Fruit fly (Drosophila melanogaster): Measurements from ENCODE around the gene melt.

The melt gene

dm6 chr3L:7091331-7091904 lies 42.9 kb upstream of the melt start:
- TF ChIP-seq tj (GFP tag; optimal IDR thresholded peaks at IDR 0.05) (no peak), Mnt (GFP tag; optimal IDR thresholded peaks at IDR 0.05) (no peak), Crg-1 (GFP tag; optimal IDR thresholded peaks at IDR 0.05) (no peak), toe (GFP tag; optimal IDR thresholded peaks at IDR 0.05) (no peak), ovo (GFP tag; optimal IDR thresholded peaks at IDR 0.05) (no peak), CG7045 (GFP tag; optimal IDR thresholded peaks at IDR 0.05) (no peak), Hr96 (GFP tag; optimal IDR thresholded peaks at IDR 0.05) (no peak), CG33017 (tag; optimal IDR thresholded peaks at IDR 0.05) (no peak), Clk (GFP tag; optimal IDR thresholded peaks at IDR 0.05) (no peak), CG5204 (GFP tag; optimal IDR thresholded peaks at IDR 0.05) (no peak), CG1620 (GFP tag; optimal IDR thresholded peaks at IDR 0.05) (no peak), cnc (optimal IDR thresholded peaks at IDR 0.05) (no peak), pad (GFP tag; optimal IDR thresholded peaks at IDR 0.05) (no peak), CG14711 (tag; optimal IDR thresholded peaks at IDR 0.05) (no peak), cic (GFP tag; optimal IDR thresholded peaks at IDR 0.05) (no peak), bab1 (GFP tag; optimal IDR thresholded peaks at IDR 0.05) (no peak), kay (GFP tag; ENCODE audit: borderline replicate concordance) (no peak), CG12768 (GFP tag; optimal IDR thresholded peaks at IDR 0.05) (no peak), CG7101 (tag; optimal IDR thresholded peaks at IDR 0.05) (no peak), CG11617 (GFP tag; optimal IDR thresholded peaks at IDR 0.05) (no peak)

dm6 chr3L:7092904-7093303 lies 41.4 kb upstream of the melt start, which contains the start of gene Cpr65Ec:
Cpr65Ec (plus strand) TSS chr3L:7093204.
- no peak for TF ChIP-seq bab1 (GFP tag; optimal IDR thresholded peaks at IDR 0.05)
- no peak for TF ChIP-seq CG5204 (GFP tag; optimal IDR thresholded peaks at IDR 0.05)
- no peak for TF ChIP-seq toe (GFP tag; optimal IDR thresholded peaks at IDR 0.05)
- no peak for TF ChIP-seq Clk (GFP tag; optimal IDR thresholded peaks at IDR 0.05)

- no peak for TF ChIP-seq Clk (GFP tag; optimal IDR thresholded peaks at IDR 0.05)
- no peak for TF ChIP-seq pad (GFP tag; optimal IDR thresholded peaks at IDR 0.05)
- TF ChIP-seq kay (GFP tag; ENCODE audit: borderline replicate concordance): no peak
- no peak for TF ChIP-seq CG11617 (GFP tag; optimal IDR thresholded peaks at IDR 0.05)
- TF ChIP-seq CG7101 (tag; optimal IDR thresholded peaks at IDR 0.05): no peak
- no peak for TF ChIP-seq bab1 (GFP tag; optimal IDR thresholded peaks at IDR 0.05)
- no peak for TF ChIP-seq CG1620 (GFP tag; optimal IDR thresholded peaks at IDR 0.05)
- TF ChIP-seq Mnt (GFP tag; optimal IDR thresholded peaks at IDR 0.05): no peak
- no peak for TF ChIP-seq Hr96 (GFP tag; optimal IDR thresholded peaks at IDR 0.05)
- TF ChIP-seq CG14711 (tag; optimal IDR thresholded peaks at IDR 0.05): no peak
- no peak for TF ChIP-seq CG33017 (tag; optimal IDR thresholded peaks at IDR 0.05)
- TF ChIP-seq CG12768 (GFP tag; optimal IDR thresholded peaks at IDR 0.05): no peak
- no peak for TF ChIP-seq toe (GFP tag; optimal IDR thresholded peaks at IDR 0.05)
These were observed 40.3 kb upstream of the melt start for dm6 chr3L:7094020-7094419.

dm6 chr3L:7094548-7095072 lies 39.7 kb upstream of the melt start, which contains the start of gene form3:
form3 (plus strand) TSS chr3L:7094818.
- TF ChIP-seq Mnt (GFP tag; optimal IDR thresholded peaks at IDR 0.05) (no peak), CG12768 (GFP tag; optimal IDR thresholded peaks at IDR 0.05) (no peak)

DNA sequence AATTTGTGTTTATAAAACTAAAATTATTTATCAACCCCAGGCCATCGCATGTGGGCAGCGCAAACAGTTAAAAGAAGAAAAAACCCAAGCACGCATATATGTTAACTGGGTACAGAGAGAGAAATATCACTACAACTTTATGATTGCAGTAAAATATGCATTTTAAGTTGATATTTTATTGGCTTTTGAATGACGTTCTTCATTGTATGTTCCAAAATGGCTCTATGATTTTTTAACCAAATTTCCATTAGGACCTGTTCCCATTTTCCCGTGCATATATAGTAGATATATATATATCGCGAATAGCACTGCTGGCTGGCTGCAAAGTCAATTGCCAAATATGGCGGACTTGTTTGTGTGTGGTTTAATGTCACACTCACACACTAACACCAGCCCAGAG lies 37.8 kb upstream of the melt start:
- no peak for TF ChIP-seq bab1 (GFP tag; optimal IDR thresholded peaks at IDR 0.05)
- TF ChIP-seq kay (GFP tag; ENCODE audit: borderline replicate concordance): peak; percentile 18
- TF ChIP-seq CG14711 (tag; optimal IDR thresholded peaks at IDR 0.05): no peak
- no peak for TF ChIP-seq Hr96 (GFP tag; optimal IDR thresholded peaks at IDR 0.05)

dm6 chr3L:7103941-7104340 lies 30.4 kb upstream of the melt start:
- no peak for TF ChIP-seq CG11617 (GFP tag; optimal IDR thresholded peaks at IDR 0.05)
- no peak for TF ChIP-seq CG5204 (GFP tag; optimal IDR thresholded peaks at IDR 0.05)
- no peak for TF ChIP-seq Hr96 (GFP tag; optimal IDR thresholded peaks at IDR 0.05)
- TF ChIP-seq tj (GFP tag; optimal IDR thresholded peaks at IDR 0.05): no peak
- TF ChIP-seq CG14711 (tag; optimal IDR thresholded peaks at IDR 0.05): no peak
- TF ChIP-seq cic (GFP tag; optimal IDR thresholded peaks at IDR 0.05): no peak
- TF ChIP-seq cnc (optimal IDR thresholded peaks at IDR 0.05): no peak
- TF ChIP-seq ovo (GFP tag; optimal IDR thresholded peaks at IDR 0.05): no peak
- no peak for TF ChIP-seq Crg-1 (GFP tag; optimal IDR thresholded peaks at IDR 0.05)
- TF ChIP-seq toe (GFP tag; optimal IDR thresholded peaks at IDR 0.05): no peak
- no peak for TF ChIP-seq CG7101 (tag; optimal IDR thresholded peaks at IDR 0.05)
- TF ChIP-seq CG33017 (tag; optimal IDR thresholded peaks at IDR 0.05): no peak
- no peak for TF ChIP-seq pad (GFP tag; optimal IDR thresholded peaks at IDR 0.05)
- no peak for TF ChIP-seq Clk (GFP tag; optimal IDR thresholded peaks at IDR 0.05)
- TF ChIP-seq CG7045 (GFP tag; optimal IDR thresholded peaks at IDR 0.05): no peak
- TF ChIP-seq CG1620 (GFP tag; optimal IDR thresholded peaks at IDR 0.05): no peak
- TF ChIP-seq Mnt (GFP tag; optimal IDR thresholded peaks at IDR 0.05): no peak

- TF ChIP-seq CG7101 (tag; optimal IDR thresholded peaks at IDR 0.05): no peak
- TF ChIP-seq CG7045 (GFP tag; optimal IDR thresholded peaks at IDR 0.05): no peak
- TF ChIP-seq CG14711 (tag; optimal IDR thresholded peaks at IDR 0.05): no peak
- TF ChIP-seq cic (GFP tag; optimal IDR thresholded peaks at IDR 0.05): no peak
- no peak for TF ChIP-seq bab1 (GFP tag; optimal IDR thresholded peaks at IDR 0.05)
- TF ChIP-seq CG11617 (GFP tag; optimal IDR thresholded peaks at IDR 0.05): no peak
- no peak for TF ChIP-seq Clk (GFP tag; optimal IDR thresholded peaks at IDR 0.05)
- no peak for TF ChIP-seq CG5204 (GFP tag; optimal IDR thresholded peaks at IDR 0.05)
- TF ChIP-seq kay (GFP tag; ENCODE audit: borderline replicate concordance): no peak
- TF ChIP-seq pad (GFP tag; optimal IDR thresholded peaks at IDR 0.05): no peak
These were observed 29.8 kb upstream of the melt start for dm6 chr3L:7104485-7104884.
